Fruit fly (Drosophila melanogaster) whole organism, pupa: ENCODE measurements around the gene Naa80.

Source experiments
- CG10348 ChIP-seq: fragments of 200-800 bp; sonication (Bioruptor generic); IDR thresholded peaks from 2 replicates; pipeline ENCODE4 v1.3.6; 2022; ENCODE audit warnings: missing biosample characterization, missing genetic modification characterization
- CG12605 ChIP-seq: fragments of 200-800 bp; sonication (Bioruptor generic); IDR thresholded peaks from 2 replicates; pipeline ENCODE4 v1.3.6; 2022; ENCODE audit warnings: missing biosample characterization, missing genetic modification characterization
- CG13204 ChIP-seq: fragments of 200-800 bp; sonication (Bioruptor generic); optimal IDR thresholded peaks from 2 replicates; lab custom pipeline; 2018; ENCODE audit warnings: missing biosample characterization, mild to moderate bottlenecking, missing genetic modification characterization, moderate library complexity
- CG14655 ChIP-seq: fragments of 200-800 bp; sonication (Bioruptor generic); optimal IDR thresholded peaks from 3 replicates; lab custom pipeline; 2017; ENCODE audit warnings: mild to moderate bottlenecking, missing biosample characterization, missing genetic modification reagents, missing genetic modification characterization
- CG15710 ChIP-seq: fragments of 200-800 bp; sonication (Bioruptor generic); optimal IDR thresholded peaks from 2 replicates; lab custom pipeline; 2018; ENCODE audit warnings: missing biosample characterization, mild to moderate bottlenecking, missing genetic modification characterization, moderate library complexity
- CG17806 ChIP-seq: fragments of 200-800 bp; sonication (Bioruptor generic); optimal IDR thresholded peaks from 2 replicates; lab custom pipeline; 2018; ENCODE audit warnings: missing biosample characterization, mild to moderate bottlenecking, missing genetic modification characterization, moderate library complexity
- CG32121 ChIP-seq: fragments of 200-800 bp; sonication (Bioruptor generic); IDR thresholded peaks from 2 replicates; pipeline ENCODE4 v1.3.6; 2022; ENCODE audit warnings: missing biosample characterization, missing genetic modification characterization
- CG34367 ChIP-seq: fragments of 200-800 bp; sonication (Bioruptor generic); optimal IDR thresholded peaks from 2 replicates; lab custom pipeline; 2018; ENCODE audit warnings: missing biosample characterization, mild to moderate bottlenecking, missing genetic modification characterization
- CG4496 ChIP-seq: fragments of 200-800 bp; sonication (Bioruptor generic); IDR thresholded peaks from 3 replicates; pipeline ENCODE4 v1.3.6; 2022; ENCODE audit warnings: missing biosample characterization, missing genetic modification characterization
- CG8159 ChIP-seq: fragments of 200-800 bp; sonication (Bioruptor generic); optimal IDR thresholded peaks from 3 replicates; lab custom pipeline; 2018; ENCODE audit warnings: missing biosample characterization, mild to moderate bottlenecking, missing genetic modification characterization, moderate library complexity
- CG8301 ChIP-seq: fragments of 200-800 bp; sonication (Bioruptor generic); optimal IDR thresholded peaks from 2 replicates; lab custom pipeline; 2018; ENCODE audit warnings: missing biosample characterization, mild to moderate bottlenecking, missing genetic modification characterization
- CG9948 ChIP-seq: fragments of 200-800 bp; sonication (Bioruptor generic); optimal IDR thresholded peaks from 2 replicates; lab custom pipeline; 2018; ENCODE audit warnings: missing biosample characterization, mild to moderate bottlenecking, missing genetic modification characterization, moderate library complexity
- D1 ChIP-seq: fragments of 200-800 bp; sonication (Bioruptor generic); optimal IDR thresholded peaks from 2 replicates; lab custom pipeline; 2018; ENCODE audit warnings: missing biosample characterization, mild to moderate bottlenecking, missing genetic modification characterization, moderate library complexity
- EcR ChIP-seq: fragments of 200-800 bp; sonication (Bioruptor generic); optimal IDR thresholded peaks from 3 replicates; lab custom pipeline; 2019; ENCODE audit warnings: missing biosample characterization, missing genetic modification characterization, mild to moderate bottlenecking, moderate library complexity, missing genetic modification reagents
- Ets98B ChIP-seq: fragments of 200-800 bp; sonication (Bioruptor generic); IDR thresholded peaks from 2 replicates; pipeline ENCODE4 v1.3.6; 2022; ENCODE audit warnings: missing biosample characterization, missing genetic modification characterization
- Pif1A ChIP-seq: fragments of 200-800 bp; sonication (Bioruptor generic); optimal IDR thresholded peaks from 3 replicates; lab custom pipeline; 2016; ENCODE audit warnings: missing biosample characterization, missing genetic modification characterization
- Pif1B ChIP-seq: fragments of 200-800 bp; sonication (Bioruptor generic); optimal IDR thresholded peaks from 3 replicates; lab custom pipeline; 2016; ENCODE audit warnings: missing biosample characterization, missing genetic modification characterization
- Snoo ChIP-seq: fragments of 200-800 bp; sonication (Bioruptor generic); optimal IDR thresholded peaks from 3 replicates; lab custom pipeline; 2017; ENCODE audit warnings: missing biosample characterization, mild to moderate bottlenecking, missing genetic modification characterization, inconsistent platforms
- fd96Ca ChIP-seq: fragments of 200-800 bp; sonication (Bioruptor generic); IDR thresholded peaks from 3 replicates; pipeline ENCODE4 v1.3.6; 2022; ENCODE audit warnings: missing biosample characterization, missing genetic modification characterization
- gl ChIP-seq: fragments of 200-800 bp; sonication (Bioruptor generic); optimal IDR thresholded peaks from 2 replicates; lab custom pipeline; 2018; ENCODE audit warnings: missing biosample characterization, mild to moderate bottlenecking, missing genetic modification characterization
- rn ChIP-seq: fragments of 200-800 bp; sonication (Bioruptor generic); IDR thresholded peaks from 2 replicates; pipeline ENCODE4 v1.3.6; 2022; ENCODE audit warnings: missing biosample characterization, missing genetic modification characterization

The Naa80 gene

DNA sequence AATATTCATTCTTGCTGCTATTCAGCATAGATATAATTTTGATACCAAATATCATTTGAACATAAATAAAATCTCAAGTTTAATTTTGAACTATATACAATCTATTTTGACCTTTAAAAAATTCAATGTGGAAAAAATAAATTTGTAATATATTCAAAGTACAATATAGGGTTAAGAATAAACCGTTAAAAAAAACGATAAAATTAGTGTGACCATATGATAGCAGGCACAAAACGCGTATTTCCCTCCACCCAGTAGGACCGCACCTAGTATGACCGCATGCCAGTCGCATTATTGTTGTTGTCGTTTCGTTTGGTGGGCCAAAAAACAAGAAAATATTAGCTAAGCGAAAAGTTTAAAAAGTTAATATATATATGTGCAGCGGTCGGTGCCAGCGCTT, 25.4 kb downstream of the Naa80 start, which contains the start of gene CG8516:
Gene CG8516 (plus strand): TSS at position 278 of the 400 bp plus-strand sequence.
- TF ChIP-seq Pif1B (GFP tag; lab: Kevin White, UChicago) (no peak), D1 (tag; lab: Kevin White, UChicago) (no peak), rn (GFP tag; lab: Robert Waterston, UW) (no peak), CG9948 (tag; lab: Kevin White, UChicago) (no peak), gl (tag; lab: Kevin White, UChicago) (no peak), CG34367 (tag; lab: Kevin White, UChicago) (no peak), EcR (peak; percentile 11), CG8301 (tag; lab: Kevin White, UChicago) (peak; percentile 25), Pif1A (GFP tag; lab: Kevin White, UChicago) (no peak), fd96Ca (GFP tag; lab: Robert Waterston, UW) (no peak), CG32121 (peak; percentile 53; the same call in 1 of the 2 replicates), CG17806 (tag; lab: Kevin White, UChicago) (peak; percentile 34), CG14655 (GFP tag; lab: Kevin White, UChicago) (no peak), CG4496 (GFP tag; lab: Robert Waterston, UW) (no peak), CG12605 (GFP tag; lab: Robert Waterston, UW) (no peak), Ets98B (GFP tag; lab: Robert Waterston, UW) (peak; percentile 20; the same call in 1 of the 2 replicates), CG8159 (tag; lab: Kevin White, UChicago) (peak; percentile 35), CG10348 (GFP tag; lab: Robert Waterston, UW) (no peak), Snoo (tag; lab: Kevin White, UChicago) (no peak), CG13204 (no peak), CG15710 (tag; lab: Kevin White, UChicago) (peak; percentile 16)

DNA sequence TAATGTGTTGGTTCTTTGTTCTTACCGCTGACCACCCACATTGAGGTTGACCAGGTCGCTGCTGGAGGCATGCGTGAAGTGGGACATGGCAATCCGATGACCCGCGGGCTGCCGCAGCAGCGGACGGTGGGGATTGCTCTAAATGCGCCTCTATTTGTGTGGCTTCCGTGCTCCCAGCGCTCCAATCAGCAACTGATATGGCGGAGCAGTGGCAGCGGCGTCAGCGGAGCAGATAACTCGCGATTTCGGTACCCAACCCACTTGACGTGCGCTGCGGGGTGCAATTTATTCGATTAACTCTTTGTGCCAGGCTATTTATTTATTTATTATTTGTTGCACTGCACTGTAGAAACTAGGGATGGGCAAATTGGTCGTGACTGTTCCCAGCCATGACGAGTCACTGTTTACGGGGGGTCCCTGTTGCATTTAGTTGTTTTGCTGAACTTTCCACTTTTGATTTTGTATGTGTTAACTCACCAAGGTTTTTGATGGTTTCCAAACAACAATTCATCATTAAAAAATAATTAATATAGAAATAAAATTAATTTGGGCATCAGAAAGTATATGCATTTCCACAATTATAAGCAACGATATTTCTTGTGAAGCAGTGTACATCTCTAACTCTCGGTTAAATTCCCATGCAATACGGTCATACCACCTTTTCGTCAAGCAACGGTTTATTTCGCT, 33.2 kb downstream of the Naa80 start, which contains the start of the genes CG9467 and CG8526:
Gene CG9467 (minus strand): TSS at position 383 of the 687 bp plus-strand sequence.
Gene CG8526 (plus strand): TSS at position 637 of the 687 bp plus-strand sequence.
- TF ChIP-seq Ets98B (GFP tag; lab: Robert Waterston, UW) (no peak), CG17806 (tag; lab: Kevin White, UChicago) (peak; percentile 47), fd96Ca (GFP tag; lab: Robert Waterston, UW) (peak; percentile 31; the same call in 2 of the 3 replicates), CG14655 (GFP tag; lab: Kevin White, UChicago) (no peak), EcR (peak; percentile 16), Snoo (tag; lab: Kevin White, UChicago) (peak; percentile 41), CG8159 (tag; lab: Kevin White, UChicago) (no peak), CG34367 (tag; lab: Kevin White, UChicago) (peak; percentile 9), D1 (tag; lab: Kevin White, UChicago) (no peak), CG32121 (peak; percentile 63), CG12605 (GFP tag; lab: Robert Waterston, UW) (no peak), CG9948 (tag; lab: Kevin White, UChicago) (peak; percentile 32), gl (tag; lab: Kevin White, UChicago) (no peak), CG15710 (tag; lab: Kevin White, UChicago) (peak; percentile 65)

- TF ChIP-seq CG10348 (GFP tag; lab: Robert Waterston, UW) (no peak), CG32121 (peak; percentile 83), CG12605 (GFP tag; lab: Robert Waterston, UW) (peak; percentile 65), CG4496 (GFP tag; lab: Robert Waterston, UW) (peak; percentile 83; the same call in 2 of the 3 replicates), rn (GFP tag; lab: Robert Waterston, UW) (peak; percentile 55; the same call in 1 of the 2 replicates), CG13204 (no peak), fd96Ca (GFP tag; lab: Robert Waterston, UW) (peak; percentile 72; the same call in 2 of the 3 replicates), gl (tag; lab: Kevin White, UChicago) (peak; percentile 88), Snoo (tag; lab: Kevin White, UChicago) (peak; percentile 62), CG15710 (tag; lab: Kevin White, UChicago) (no peak), CG17806 (tag; lab: Kevin White, UChicago) (peak; percentile 47), CG9948 (tag; lab: Kevin White, UChicago) (no peak), D1 (tag; lab: Kevin White, UChicago) (no peak), CG14655 (GFP tag; lab: Kevin White, UChicago) (no peak), CG34367 (tag; lab: Kevin White, UChicago) (peak; percentile 75), CG8301 (tag; lab: Kevin White, UChicago) (no peak), EcR (peak; percentile 76), Ets98B (GFP tag; lab: Robert Waterston, UW) (peak; percentile 57), Pif1B (GFP tag; lab: Kevin White, UChicago) (no peak), Pif1A (GFP tag; lab: Kevin White, UChicago) (no peak), CG8159 (tag; lab: Kevin White, UChicago) (peak; percentile 43)
Measured at dm6 chr3R:9808946-9809545, 41.4 kb downstream of the Naa80 start, which contains the start of gene FBXO11. Gene FBXO11 (minus strand): TSS chr3R:9809368.

DNA sequence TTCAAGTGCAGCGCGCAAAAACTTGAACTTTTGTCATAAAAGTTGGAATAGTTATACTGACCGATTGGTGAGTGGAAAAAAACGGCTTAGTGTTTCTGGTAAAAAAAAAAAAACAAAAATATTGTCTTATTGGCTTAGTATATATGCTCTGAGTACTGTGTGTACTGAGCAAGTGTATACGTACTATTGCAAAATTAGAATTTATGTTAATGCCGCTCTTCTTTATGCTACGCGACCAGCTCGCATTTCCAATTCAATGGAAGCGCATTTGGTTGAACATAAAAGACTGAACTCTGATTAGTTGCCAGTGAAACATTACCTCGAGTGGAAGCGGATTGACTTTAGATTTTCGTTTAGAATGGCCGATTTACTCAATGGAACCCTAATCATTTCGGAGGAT, 44.8 kb downstream of the Naa80 start, which contains the start of gene CG8534:
Gene CG8534 (plus strand): TSS at position 301 of the 400 bp plus-strand sequence.
- no peak for TF ChIP-seq CG14655 (GFP tag; lab: Kevin White, UChicago)
- no peak for TF ChIP-seq CG8301 (tag; lab: Kevin White, UChicago)
- TF ChIP-seq CG34367 (tag; lab: Kevin White, UChicago) = no peak
- no peak for TF ChIP-seq rn (GFP tag; lab: Robert Waterston, UW)
- no peak for TF ChIP-seq Ets98B (GFP tag; lab: Robert Waterston, UW)
